Worm (Caenorhabditis elegans) whole organism, mixed stage, embryonic: Measurements from ENCODE around the gene C01G10.14.
A peak's percentile ranks its signal among the peaks of the same experiment; 100 is the strongest.

Experiments
- M03D4.4 ChIP-seq: sonication (generic microtip); optimal IDR thresholded peaks from 2 replicates; lab custom pipeline; 2017; ENCODE audit warnings: mild to moderate bottlenecking, missing genetic modification characterization, missing compliant biosample characterization
- blmp-1 ChIP-seq: fragments of 150-350 bp; optimal IDR thresholded peaks from 2 replicates; lab custom pipeline; 2014; ENCODE audit warnings: missing biosample characterization, missing genetic modification characterization
- ceh-43 ChIP-seq: fragments of 200-800 bp; sonication (Bioruptor generic); optimal IDR thresholded peaks from 2 replicates; lab custom pipeline; 2018; ENCODE audit warnings: mild to moderate bottlenecking, missing genetic modification characterization, moderate library complexity, missing compliant biosample characterization
- ceh-83 ChIP-seq: fragments of 200-800 bp; sonication (Bioruptor generic); optimal IDR thresholded peaks from 2 replicates; lab custom pipeline; 2018; ENCODE audit warnings: mild to moderate bottlenecking, missing genetic modification characterization, missing compliant biosample characterization
- ces-1 ChIP-seq: fragments of 150-350 bp; optimal IDR thresholded peaks from 2 replicates; lab custom pipeline; 2014; ENCODE audit warnings: missing biosample characterization, missing genetic modification reagents, missing genetic modification characterization
- cnd-1 ChIP-seq: fragments of 200-800 bp; sonication (Bioruptor generic); optimal IDR thresholded peaks from 2 replicates; lab custom pipeline; 2018; ENCODE audit warnings: mild to moderate bottlenecking, missing genetic modification characterization, missing compliant biosample characterization
- drap-1 ChIP-seq: fragments of 200-800 bp; sonication (Bioruptor generic); optimal IDR thresholded peaks from 3 replicates; lab custom pipeline; 2018; ENCODE audit warnings: mild to moderate bottlenecking, missing genetic modification characterization, missing compliant biosample characterization
- elt-1 ChIP-seq: sonication (generic microtip); optimal IDR thresholded peaks from 2 replicates; lab custom pipeline; 2017; ENCODE audit warnings: missing genetic modification characterization, mild to moderate bottlenecking, missing compliant biosample characterization, antibody characterized with exemption, moderate library complexity, borderline replicate concordance; ENCODE audit not compliant: insufficient read depth
- elt-3 ChIP-seq: fragments of 150-350 bp; optimal IDR thresholded peaks from 2 replicates; lab custom pipeline; 2014; ENCODE audit warnings: missing biosample characterization, missing genetic modification characterization
- flh-1 ChIP-seq: fragments of 200-800 bp; sonication (Bioruptor generic); optimal IDR thresholded peaks from 2 replicates; lab custom pipeline; 2018; ENCODE audit warnings: mild to moderate bottlenecking, missing genetic modification characterization, moderate library complexity, missing compliant biosample characterization
- hlh-1 ChIP-seq: fragments of 150-350 bp; optimal IDR thresholded peaks from 2 replicates; lab custom pipeline; 2014; ENCODE audit warnings: missing biosample characterization, missing genetic modification reagents, missing genetic modification characterization
- lin-13 ChIP-seq: fragments of 150-350 bp; optimal IDR thresholded peaks from 2 replicates; lab custom pipeline; 2014; ENCODE audit warnings: missing biosample characterization, missing genetic modification characterization
- lin-32 ChIP-seq: fragments of 200-800 bp; sonication (Bioruptor generic); optimal IDR thresholded peaks from 2 replicates; lab custom pipeline; 2018; ENCODE audit warnings: mild to moderate bottlenecking, missing genetic modification characterization, missing compliant biosample characterization
- lsy-2 ChIP-seq: fragments of 150-350 bp; optimal IDR thresholded peaks from 2 replicates; lab custom pipeline; 2014; ENCODE audit warnings: missing biosample characterization, missing genetic modification characterization
- mab-5 ChIP-seq: fragments of 150-350 bp; optimal IDR thresholded peaks from 2 replicates; lab custom pipeline; 2014; ENCODE audit warnings: missing biosample characterization, missing genetic modification characterization
- mep-1 ChIP-seq: fragments of 150-350 bp; optimal IDR thresholded peaks from 2 replicates; lab custom pipeline; 2017; ENCODE audit warnings: missing biosample characterization, missing genetic modification reagents, missing genetic modification characterization, inconsistent platforms
- mls-2 ChIP-seq: sonication (generic microtip); optimal IDR thresholded peaks from 2 replicates; lab custom pipeline; 2016; ENCODE audit warnings: mild to moderate bottlenecking, missing genetic modification characterization, moderate library complexity, missing compliant biosample characterization
- nhr-12 ChIP-seq: fragments of 150-350 bp; optimal IDR thresholded peaks from 2 replicates; lab custom pipeline; 2014; ENCODE audit warnings: missing biosample characterization, missing genetic modification characterization
- nhr-2 ChIP-seq: fragments of 150-350 bp; optimal IDR thresholded peaks from 2 replicates; lab custom pipeline; 2014; ENCODE audit warnings: missing biosample characterization, missing genetic modification characterization
- nhr-237 ChIP-seq: fragments of 150-350 bp; optimal IDR thresholded peaks from 2 replicates; lab custom pipeline; 2014; ENCODE audit warnings: missing biosample characterization, missing genetic modification characterization
- nhr-28 ChIP-seq: fragments of 150-350 bp; optimal IDR thresholded peaks from 2 replicates; lab custom pipeline; 2014; ENCODE audit warnings: missing biosample characterization, missing genetic modification characterization
- nhr-76 ChIP-seq: sonication (generic microtip); optimal IDR thresholded peaks from 2 replicates; lab custom pipeline; 2017; ENCODE audit warnings: missing biosample characterization, missing genetic modification characterization
- sem-2 ChIP-seq: fragments of 200-800 bp; sonication (Bioruptor generic); optimal IDR thresholded peaks from 2 replicates; lab custom pipeline; 2018; ENCODE audit warnings: mild to moderate bottlenecking, missing genetic modification characterization, missing compliant biosample characterization
- snpc-4 ChIP-seq: fragments of 150-350 bp; optimal IDR thresholded peaks from 2 replicates; lab custom pipeline; 2014; ENCODE audit warnings: missing biosample characterization, missing genetic modification characterization
- tbx-8 ChIP-seq: fragments of 200-800 bp; sonication (Bioruptor generic); optimal IDR thresholded peaks from 2 replicates; lab custom pipeline; 2018; ENCODE audit warnings: mild to moderate bottlenecking, missing genetic modification characterization, moderate library complexity, missing compliant biosample characterization
- unc-120 ChIP-seq: sonication (generic microtip); optimal IDR thresholded peaks from 2 replicates; lab custom pipeline; 2017; ENCODE audit warnings: missing genetic modification characterization, missing compliant biosample characterization; ENCODE audit not compliant: poor library complexity, severe bottlenecking
- unc-39 ChIP-seq: fragments of 150-350 bp; optimal IDR thresholded peaks from 2 replicates; lab custom pipeline; 2014; ENCODE audit warnings: missing biosample characterization, missing genetic modification characterization
- unc-62 ChIP-seq: fragments of 150-350 bp; optimal IDR thresholded peaks from 2 replicates; lab custom pipeline; 2014; ENCODE audit warnings: missing biosample characterization, missing genetic modification reagents, missing genetic modification characterization
- zip-8 ChIP-seq: fragments of 150-350 bp; optimal IDR thresholded peaks from 2 replicates; lab custom pipeline; 2014; ENCODE audit warnings: missing biosample characterization, missing genetic modification characterization
- ztf-11 ChIP-seq: fragments of 150-350 bp; optimal IDR thresholded peaks from 2 replicates; lab custom pipeline; 2014; ENCODE audit warnings: missing biosample characterization, missing genetic modification characterization

The C01G10.14 gene

DNA sequence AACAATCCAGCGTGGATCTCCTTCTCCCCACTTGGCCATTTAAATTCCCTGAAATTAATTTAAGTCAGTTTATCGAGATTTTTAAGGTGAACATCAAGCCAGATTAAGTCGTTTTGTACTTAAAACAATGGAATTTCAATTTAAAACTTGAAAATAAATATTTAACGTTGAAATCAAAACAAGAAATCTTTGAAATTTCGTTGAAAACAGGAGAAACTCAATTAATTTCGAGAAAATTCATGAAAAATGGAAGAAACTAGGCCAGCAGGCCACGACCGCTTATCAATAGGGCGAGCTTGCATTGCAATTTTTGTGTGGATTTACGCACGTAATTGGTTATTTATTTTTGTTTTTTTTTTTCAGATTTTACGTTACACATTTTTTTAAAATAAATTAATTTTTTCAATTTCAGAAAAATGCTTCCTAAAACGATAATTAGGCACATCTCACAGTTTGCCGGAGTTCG is 20.4 kb downstream of the C01G10.14 start, which contains the start of the genes ahsa-1 and C01G10.7 (continued):
- TF ChIP-seq nhr-12 (tag; lab: Kevin White, UChicago) (no peak), unc-62 (GFP tag; lab: Kevin White, UChicago) (no peak), nhr-76 (no peak), lin-32 (GFP tag; lab: Kevin White, UChicago) (peak; percentile 56)

DNA sequence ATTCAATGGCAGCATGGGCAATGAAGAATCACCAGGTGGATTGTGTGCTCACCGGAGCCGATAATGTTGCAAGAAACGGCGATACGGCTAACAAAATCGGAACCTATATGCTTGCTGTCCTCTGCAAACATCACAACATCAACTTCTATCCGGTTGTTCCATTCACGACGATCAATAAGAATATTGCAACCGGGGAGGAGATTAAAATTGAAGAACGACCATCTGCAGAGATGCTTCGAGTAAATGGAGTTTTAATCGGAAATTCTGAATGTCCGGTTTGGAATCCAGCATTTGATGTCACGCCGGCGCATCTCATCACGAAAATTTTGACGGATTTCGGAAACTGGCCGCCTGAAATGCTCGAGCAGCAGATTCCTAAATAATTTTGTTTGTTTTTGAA is 22.1 kb downstream of the C01G10.14 start:
- no peak for TF ChIP-seq M03D4.4 (tag; lab: Kevin White, UChicago)
- TF ChIP-seq unc-120 (tag; lab: Kevin White, UChicago): no peak
- no peak for TF ChIP-seq lin-32 (GFP tag; lab: Kevin White, UChicago)
- no peak for TF ChIP-seq nhr-76
- TF ChIP-seq mls-2 (tag; lab: Kevin White, UChicago): no peak
- TF ChIP-seq drap-1: no peak
- TF ChIP-seq nhr-2 (tag; lab: Kevin White, UChicago): no peak
- no peak for TF ChIP-seq ztf-11 (tag; lab: Kevin White, UChicago)

DNA sequence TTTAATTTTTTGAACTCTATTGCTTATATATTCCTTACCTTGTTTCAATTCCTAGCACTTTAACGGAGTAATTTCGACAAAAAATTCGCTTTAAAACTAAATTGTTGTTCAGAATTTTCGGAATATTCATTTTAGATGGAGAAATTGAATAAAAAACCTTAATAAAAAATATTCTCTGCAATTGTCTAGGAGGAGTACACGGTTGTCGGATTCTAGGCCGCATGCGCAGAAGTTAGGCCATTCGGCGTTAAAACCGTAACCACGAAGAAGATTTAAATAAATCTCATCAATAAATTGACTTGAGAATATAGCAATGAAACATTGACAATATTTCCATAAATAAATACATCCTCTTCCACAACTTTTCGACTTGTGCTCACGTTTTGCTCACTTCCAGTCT is 23.5 kb downstream of the C01G10.14 start, which contains the start of the genes C01G10.10 and C01G10.9:
TSS of gene C01G10.10 (minus strand) at position 151 of the 400 bp plus-strand sequence.
TSS of gene C01G10.9 (plus strand) at position 240 of the 400 bp plus-strand sequence.
- TF ChIP-seq elt-1 (tag; lab: Kevin White, UChicago): no peak
- TF ChIP-seq ces-1 (GFP tag; lab: Kevin White, UChicago): peak; percentile 8
- TF ChIP-seq cnd-1 (tag; lab: Kevin White, UChicago): peak; percentile 3
- peak; percentile 37 for TF ChIP-seq drap-1
- peak; percentile 41 for TF ChIP-seq lsy-2 (tag; lab: Kevin White, UChicago)
- no peak for TF ChIP-seq nhr-76

DNA sequence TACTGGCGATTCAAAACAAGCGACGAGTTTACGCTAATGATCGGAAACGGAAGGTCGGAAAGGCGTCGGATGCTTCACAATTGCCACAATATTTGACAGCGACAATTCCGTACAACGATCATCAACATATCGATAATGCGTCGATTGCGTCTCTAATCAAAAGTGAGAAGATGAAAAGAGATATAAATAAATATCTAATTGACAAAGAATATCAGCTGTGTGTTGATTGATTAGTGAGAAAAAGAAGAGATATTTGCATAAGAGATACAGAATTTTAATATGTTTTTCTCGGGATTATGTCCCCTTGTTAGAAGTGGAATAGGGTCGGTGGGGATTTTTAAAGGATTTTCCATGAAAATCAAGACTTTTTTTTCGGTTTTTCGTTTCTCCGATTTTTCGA is 27.2 kb downstream of the C01G10.14 start:
- peak; percentile 82 for TF ChIP-seq unc-62 (GFP tag; lab: Kevin White, UChicago)
- TF ChIP-seq lsy-2 (tag; lab: Kevin White, UChicago): no peak
- TF ChIP-seq unc-120 (tag; lab: Kevin White, UChicago): peak; percentile 19
- peak; percentile 16 for TF ChIP-seq mab-5 (tag; lab: Kevin White, UChicago)

DNA sequence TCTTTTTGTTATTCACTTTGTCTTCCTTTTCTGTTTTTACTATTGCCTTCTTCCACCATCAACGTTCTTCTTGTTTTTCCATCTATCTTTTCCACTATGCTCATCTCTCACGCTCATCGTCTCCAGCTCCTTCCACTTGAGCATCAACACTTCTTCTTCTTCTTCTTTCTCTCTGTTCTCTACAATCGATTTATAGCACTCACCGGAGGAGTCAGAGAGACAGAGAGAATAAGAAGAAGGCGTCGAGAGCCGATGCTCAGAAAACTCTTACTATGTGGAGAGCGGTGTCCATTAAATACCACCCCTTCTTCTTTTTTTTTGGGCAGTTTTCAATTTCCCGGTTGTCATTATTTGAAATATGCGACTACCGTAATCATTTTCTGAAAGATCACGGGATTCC is 30.8 kb downstream of the C01G10.14 start:
- TF ChIP-seq ceh-43 (GFP tag; lab: Kevin White, UChicago) (no peak), ces-1 (GFP tag; lab: Kevin White, UChicago) (peak; percentile 60)
- TF ChIP-seq, all 35 proteins: peak for 1

DNA sequence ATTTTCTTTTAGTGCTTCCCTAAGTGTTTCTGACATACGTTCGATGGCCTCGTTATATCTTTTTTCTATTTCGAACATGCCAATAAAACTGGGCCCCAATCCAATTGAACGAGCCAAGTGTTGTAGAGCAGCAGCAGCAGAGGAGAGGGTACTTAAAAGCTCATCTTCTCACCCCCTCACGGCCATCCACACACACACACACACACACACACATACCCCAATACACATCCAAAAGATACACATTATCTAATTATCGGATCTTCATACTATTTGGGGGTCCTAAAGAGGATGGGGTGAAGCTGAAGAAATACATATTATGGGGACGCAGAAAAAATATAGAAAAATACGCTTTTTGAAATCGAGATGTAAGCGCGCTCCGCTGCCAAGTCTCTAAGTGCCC is 33.0 kb downstream of the C01G10.14 start:
- TF ChIP-seq zip-8 (tag; lab: Kevin White, UChicago) (no peak), elt-1 (tag; lab: Kevin White, UChicago) (peak; percentile 36), ces-1 (GFP tag; lab: Kevin White, UChicago) (peak; percentile 95), unc-39 (tag; lab: Kevin White, UChicago) (no peak), drap-1 (peak; percentile 70), blmp-1 (no peak), snpc-4 (no peak), nhr-237 (tag; lab: Kevin White, UChicago) (no peak), hlh-1 (tag; lab: Kevin White, UChicago) (no peak), mls-2 (tag; lab: Kevin White, UChicago) (no peak), nhr-12 (tag; lab: Kevin White, UChicago) (no peak), tbx-8 (no peak), nhr-76 (no peak), sem-2 (GFP tag; lab: Kevin White, UChicago) (no peak), nhr-2 (tag; lab: Kevin White, UChicago) (no peak), mab-5 (tag; lab: Kevin White, UChicago) (no peak), nhr-28 (no peak), elt-3 (tag; lab: Kevin White, UChicago) (no peak), ceh-83 (GFP tag; lab: Kevin White, UChicago) (no peak), lin-13 (no peak), flh-1 (GFP tag; lab: Kevin White, UChicago) (no peak), mep-1 (no peak)
